Worm (Caenorhabditis elegans) whole organism, L1 larva: ENCODE results near the gene wapl-1.
A peak's percentile ranks its signal among the peaks of the same experiment; 100 is the strongest.

Source experiments
- C16A3.4 ChIP-seq: fragments of 150-350 bp; optimal IDR thresholded peaks from 2 replicates; lab custom pipeline; 2014; ENCODE audit warnings: missing biosample characterization, missing genetic modification characterization
- Y116A8C.19 ChIP-seq: sonication (generic microtip); optimal IDR thresholded peaks from 2 replicates; lab custom pipeline; 2016; ENCODE audit warnings: missing compliant biosample characterization, missing genetic modification characterization, borderline replicate concordance
- ceh-90 ChIP-seq: sonication (generic microtip); optimal IDR thresholded peaks from 2 replicates; lab custom pipeline; 2016; ENCODE audit warnings: missing genetic modification characterization, missing compliant biosample characterization
- dpl-1 ChIP-seq, 3 experiments: fragments of 150-350 bp in 2 of 3; sonication (generic microtip) in 1 of 3; optimal IDR thresholded peaks; 2 replicates each; lab custom pipeline; 2014 to 2017; ENCODE audit warnings: missing biosample characterization in 3 of 3, missing genetic modification characterization in 3 of 3, missing genetic modification reagents in 3 of 3
- hlh-4 ChIP-seq: sonication (generic microtip); optimal IDR thresholded peaks from 2 replicates; lab custom pipeline; 2016; ENCODE audit warnings: mild to moderate bottlenecking, missing genetic modification characterization, missing compliant biosample characterization
- lin-13 ChIP-seq: fragments of 150-350 bp; optimal IDR thresholded peaks from 2 replicates; lab custom pipeline; 2014; ENCODE audit warnings: missing biosample characterization, missing genetic modification reagents, missing genetic modification characterization
- lsy-2 ChIP-seq, 2 experiments: fragments of 150-350 bp; optimal IDR thresholded peaks; 2 replicates each; lab custom pipeline; 2014; ENCODE audit warnings: missing biosample characterization in 2 of 2, missing genetic modification characterization in 2 of 2
- pag-3 ChIP-seq: sonication (generic microtip); optimal IDR thresholded peaks from 2 replicates; lab custom pipeline; 2017; ENCODE audit warnings: missing genetic modification characterization, mild to moderate bottlenecking, missing compliant biosample characterization, antibody characterized with exemption, borderline replicate concordance; ENCODE audit not compliant: insufficient read depth
- skn-1 ChIP-seq: fragments of 150-350 bp; optimal IDR thresholded peaks from 2 replicates; lab custom pipeline; 2014; ENCODE audit warnings: missing biosample characterization, missing genetic modification characterization
- snpc-4 ChIP-seq: fragments of 150-350 bp; optimal IDR thresholded peaks from 2 replicates; lab custom pipeline; 2014; ENCODE audit warnings: missing biosample characterization, missing genetic modification characterization

- TF ChIP-seq hlh-4 (tag; lab: Kevin White, UChicago) (no peak), C16A3.4 (tag; lab: Kevin White, UChicago) (no peak), pag-3 (tag; lab: Kevin White, UChicago) (no peak), snpc-4 (no peak), ceh-90 (tag; lab: Kevin White, UChicago) (no peak), dpl-1 (GFP tag; optimal IDR thresholded peaks at IDR 0.05; lab: Kevin White, UChicago) (peak; percentile 2 to 16 (median 14)), lsy-2 (tag; optimal IDR thresholded peaks at IDR 0.05; lab: Kevin White, UChicago) (peak; percentile 27 to 30), skn-1 (peak; percentile 5), Y116A8C.19 (no peak), lin-13 (GFP tag; lab: Kevin White, UChicago) (no peak)
Observed at ce11 chrIV:4454330-4455173, 9.0 kb upstream of the wapl-1 start, which contains the start of gene R08C7.11.
